Worm (Caenorhabditis elegans) whole organism, young adult: Measurements from ENCODE around the gene T24C4.10.
A peak's percentile ranks its signal among the peaks of the same experiment; 100 is the strongest.

Experiments
- B0336.3 ChIP-seq: fragments of 200-800 bp; sonication (Bioruptor generic); IDR thresholded peaks from 2 replicates; pipeline ENCODE4 v1.3.6; 2022; ENCODE audit warnings: missing genetic modification characterization, missing compliant biosample characterization
- F10E7.11 ChIP-seq: sonication (generic microtip); optimal IDR thresholded peaks from 2 replicates; lab custom pipeline; 2017; ENCODE audit warnings: mild to moderate bottlenecking, missing genetic modification characterization, moderate library complexity, missing compliant biosample characterization
- F37B4.10 ChIP-seq: fragments of 200-800 bp; sonication (Bioruptor generic); IDR thresholded peaks from 2 replicates; pipeline ENCODE4 v1.3.6; 2022; ENCODE audit warnings: missing genetic modification characterization, missing compliant biosample characterization
- F57A8.1 ChIP-seq: fragments of 200-800 bp; sonication (Bioruptor generic); optimal IDR thresholded peaks from 2 replicates; lab custom pipeline; 2018; ENCODE audit warnings: mild to moderate bottlenecking, missing genetic modification characterization, moderate library complexity, missing compliant biosample characterization
- Y53G8AR.9 ChIP-seq: fragments of 200-800 bp; sonication (Bioruptor generic); conservative IDR thresholded peaks from 2 replicates; pipeline ENCODE4 v1.3.6; 2022; ENCODE audit warnings: missing genetic modification reagents, missing genetic modification characterization, missing compliant biosample characterization
- Y56A3A.18 ChIP-seq: fragments of 200-800 bp; sonication (Bioruptor generic); IDR thresholded peaks from 2 replicates; pipeline ENCODE4 v1.3.6; 2022; ENCODE audit warnings: missing genetic modification reagents, missing genetic modification characterization, missing compliant biosample characterization
- aptf-2 ChIP-seq: fragments of 200-800 bp; sonication (Bioruptor generic); conservative IDR thresholded peaks from 2 replicates; pipeline ENCODE4 v1.3.6; 2022; ENCODE audit warnings: missing genetic modification reagents, missing genetic modification characterization, missing compliant biosample characterization
- aptf-3 ChIP-seq: fragments of 200-800 bp; sonication (Bioruptor generic); IDR thresholded peaks from 2 replicates; pipeline ENCODE4 v1.3.6; 2022; ENCODE audit warnings: missing genetic modification characterization, missing compliant biosample characterization
- athp-1 ChIP-seq: sonication (generic microtip); optimal IDR thresholded peaks from 2 replicates; lab custom pipeline; 2017; ENCODE audit warnings: mild to moderate bottlenecking, missing genetic modification characterization, missing compliant biosample characterization
- attf-5 ChIP-seq: fragments of 200-800 bp; sonication (Bioruptor generic); optimal IDR thresholded peaks from 2 replicates; lab custom pipeline; 2018; ENCODE audit warnings: mild to moderate bottlenecking, missing genetic modification characterization, missing compliant biosample characterization
- attf-6 ChIP-seq: fragments of 200-800 bp; sonication (Bioruptor generic); IDR thresholded peaks from 2 replicates; pipeline ENCODE4 v1.3.6; 2022; ENCODE audit warnings: missing genetic modification reagents, missing genetic modification characterization, missing compliant biosample characterization
- cebp-1 ChIP-seq, 2 experiments: fragments of 200-800 bp in 1 of 2; sonication (Bioruptor generic) in 1 of 2; sonication (generic microtip) in 1 of 2; IDR thresholded peaks in 1 of 2; optimal IDR thresholded peaks in 1 of 2; 2 replicates each; pipeline versions ENCODE4 v1.3.6 to Lab custom; 2017 to 2022; ENCODE audit warnings: missing compliant biosample characterization in 2 of 2, missing genetic modification characterization in 2 of 2, mild to moderate bottlenecking in 1 of 2, missing genetic modification reagents in 1 of 2, moderate library complexity in 1 of 2
- cebp-2 ChIP-seq: fragments of 200-800 bp; sonication (Bioruptor generic); IDR thresholded peaks from 2 replicates; pipeline ENCODE4 v1.3.6; 2022; ENCODE audit warnings: missing genetic modification characterization, missing compliant biosample characterization
- ceh-100 ChIP-seq: fragments of 200-800 bp; sonication (Bioruptor generic); IDR thresholded peaks from 2 replicates; pipeline ENCODE4 v1.3.6; 2022; ENCODE audit warnings: missing genetic modification reagents, missing genetic modification characterization, missing compliant biosample characterization
- ceh-58 ChIP-seq: fragments of 200-800 bp; sonication (Bioruptor generic); IDR thresholded peaks from 2 replicates; pipeline ENCODE4 v1.3.6; 2022; ENCODE audit warnings: missing genetic modification characterization, missing compliant biosample characterization
- die-1 ChIP-seq: sonication (generic microtip); optimal IDR thresholded peaks from 2 replicates; lab custom pipeline; 2016; ENCODE audit warnings: missing genotype, mild to moderate bottlenecking, missing genetic modification characterization, missing compliant biosample characterization
- dpl-1 ChIP-seq: fragments of 150-350 bp; optimal IDR thresholded peaks from 2 replicates; lab custom pipeline; 2014; ENCODE audit warnings: missing biosample characterization, missing genetic modification reagents, missing genetic modification characterization
- ekl-4 ChIP-seq: fragments of 200-800 bp; sonication (Bioruptor generic); IDR thresholded peaks from 2 replicates; pipeline ENCODE4 v1.3.6; 2022; ENCODE audit warnings: missing genetic modification reagents, missing genetic modification characterization, missing compliant biosample characterization
- fkh-3 ChIP-seq: sonication (generic microtip); optimal IDR thresholded peaks from 2 replicates; lab custom pipeline; 2016; ENCODE audit warnings: mild to moderate bottlenecking, missing genetic modification characterization, missing compliant biosample characterization
- gei-17 ChIP-seq: fragments of 200-800 bp; sonication (Bioruptor generic); optimal IDR thresholded peaks from 2 replicates; lab custom pipeline; 2018; ENCODE audit warnings: mild to moderate bottlenecking, missing genetic modification characterization, missing compliant biosample characterization
- hsf-1 ChIP-seq: fragments of 200-800 bp; sonication (Bioruptor generic); IDR thresholded peaks from 2 replicates; pipeline ENCODE4 v1.3.6; 2022; ENCODE audit warnings: missing genetic modification reagents, missing genetic modification characterization, missing compliant biosample characterization
- madf-8 ChIP-seq: fragments of 200-800 bp; sonication (Bioruptor generic); conservative IDR thresholded peaks from 2 replicates; pipeline ENCODE4 v1.3.6; 2022; ENCODE audit warnings: missing genetic modification reagents, missing genetic modification characterization, missing compliant biosample characterization
- nfyb-1 ChIP-seq: fragments of 200-800 bp; sonication (Bioruptor generic); IDR thresholded peaks from 2 replicates; pipeline ENCODE4 v1.3.6; 2022; ENCODE audit warnings: missing genetic modification reagents, missing genetic modification characterization, missing compliant biosample characterization
- nhr-27 ChIP-seq: fragments of 200-800 bp; sonication (Bioruptor generic); optimal IDR thresholded peaks from 2 replicates; lab custom pipeline; 2018; ENCODE audit warnings: mild to moderate bottlenecking, missing genetic modification characterization, moderate library complexity, missing compliant biosample characterization
- nhr-80 ChIP-seq: sonication (generic microtip); optimal IDR thresholded peaks from 2 replicates; lab custom pipeline; 2016; ENCODE audit warnings: missing genetic modification characterization, missing compliant biosample characterization
- pbrm-1 ChIP-seq: fragments of 200-800 bp; sonication (Bioruptor generic); IDR thresholded peaks from 2 replicates; pipeline ENCODE4 v1.3.6; 2022; ENCODE audit warnings: missing genetic modification reagents, missing genetic modification characterization, missing compliant biosample characterization
- snpc-1.3 ChIP-seq: sonication (generic microtip); optimal IDR thresholded peaks from 2 replicates; lab custom pipeline; 2017; ENCODE audit warnings: missing genetic modification characterization, mild to moderate bottlenecking, missing compliant biosample characterization, antibody characterized with exemption, moderate library complexity, missing genotype, missing genetic modification reagents; ENCODE audit not compliant: insufficient read depth
- snpc-4 ChIP-seq, 5 experiments: fragments of 150-350 bp in 1 of 5; sonication (generic microtip) in 4 of 5; optimal IDR thresholded peaks; 2 replicates each; lab custom pipeline; 2014 to 2018; ENCODE audit warnings: missing genetic modification characterization in 5 of 5, missing biosample characterization in 3 of 5, antibody characterized with exemption in 2 of 5, mild to moderate bottlenecking in 2 of 5, missing compliant biosample characterization in 2 of 5, missing genotype in 2 of 5, moderate library complexity in 2 of 5, missing genetic modification reagents in 1 of 5
- tbp1 ChIP-seq: fragments of 200-800 bp; sonication (Bioruptor generic); optimal IDR thresholded peaks from 2 replicates; lab custom pipeline; 2018; ENCODE audit warnings: mild to moderate bottlenecking, missing genetic modification characterization, missing compliant biosample characterization
- tlf-1 ChIP-seq: fragments of 200-800 bp; sonication (Bioruptor generic); optimal IDR thresholded peaks from 2 replicates; lab custom pipeline; 2018; ENCODE audit warnings: mild to moderate bottlenecking, missing genetic modification characterization, missing compliant biosample characterization
- unc-62 ChIP-seq: fragments of 150-350 bp; optimal IDR thresholded peaks from 2 replicates; lab custom pipeline; 2014; ENCODE audit warnings: missing biosample characterization, missing genetic modification reagents, missing genetic modification characterization
- ztf-18 ChIP-seq: sonication (generic microtip); optimal IDR thresholded peaks from 2 replicates; lab custom pipeline; 2016; ENCODE audit warnings: missing genotype, mild to moderate bottlenecking, missing genetic modification characterization, missing compliant biosample characterization
- ztf-28 ChIP-seq: fragments of 200-800 bp; sonication (Bioruptor generic); IDR thresholded peaks from 2 replicates; pipeline ENCODE4 v1.3.6; 2022; ENCODE audit warnings: missing genetic modification reagents, missing genetic modification characterization, missing compliant biosample characterization
- ztf-6 ChIP-seq: fragments of 200-800 bp; sonication (Bioruptor generic); IDR thresholded peaks from 2 replicates; pipeline ENCODE4 v1.3.6; 2022; ENCODE audit warnings: missing genetic modification reagents, missing genetic modification characterization, missing compliant biosample characterization

T24C4.10 gene

DNA sequence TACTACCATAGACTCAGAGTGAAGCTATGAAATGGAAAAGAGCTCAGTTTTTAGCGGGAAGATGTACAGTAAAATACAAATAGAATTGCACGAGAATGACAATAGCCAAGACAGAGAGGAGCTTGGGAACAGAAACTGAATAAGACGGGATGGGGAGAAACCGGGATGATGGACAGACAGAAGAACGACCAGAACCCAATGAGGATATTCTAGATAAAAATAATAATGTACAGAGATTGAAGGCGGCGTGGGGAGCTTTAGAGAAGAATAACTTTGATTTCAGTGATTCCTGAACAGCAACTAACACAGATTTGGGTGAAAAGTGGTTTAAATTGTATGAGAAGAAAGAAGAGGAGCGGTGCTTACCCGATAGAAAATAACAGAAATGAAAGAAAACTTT, 9.6 kb downstream of the T24C4.10 start (continued):
- TF ChIP-seq ceh-100 (GFP tag; lab: Robert Waterston, UW), result no peak
- no peak for TF ChIP-seq tlf-1 (GFP tag; lab: Kevin White, UChicago)
- TF ChIP-seq aptf-3 (GFP tag; lab: Robert Waterston, UW), result no peak
- no peak for TF ChIP-seq fkh-3 (tag; lab: Kevin White, UChicago)
- TF ChIP-seq athp-1 (tag; lab: Kevin White, UChicago), result peak; percentile 78
- TF ChIP-seq ztf-18 (tag; lab: Kevin White, UChicago), result no peak
- peak; percentile 15 for TF ChIP-seq tbp1 (GFP tag; lab: Kevin White, UChicago)
- TF ChIP-seq Y56A3A.18 (GFP tag; lab: Robert Waterston, UW), result no peak; the same call in 1 of the 2 replicates
- TF ChIP-seq attf-6 (GFP tag; lab: Robert Waterston, UW), result 0 out of 2 replicates have a peak, but pooled peaks have one; percentile 9
- peak; percentile 29; the same call in 1 of the 2 replicates for TF ChIP-seq pbrm-1 (GFP tag; lab: Robert Waterston, UW)
- TF ChIP-seq gei-17, result no peak
- no peak for TF ChIP-seq snpc-4 (GFP tag; optimal IDR thresholded peaks at IDR 0.05; lab: Kevin White, UChicago)
- TF ChIP-seq snpc-4 (tag; optimal IDR thresholded peaks at IDR 0.05; lab: Kevin White, UChicago), result no peak
- 0 out of 2 replicates have a peak, but pooled peaks have one; percentile 43 for TF ChIP-seq Y53G8AR.9 (GFP tag; lab: Robert Waterston, UW)
- TF ChIP-seq B0336.3 (GFP tag; lab: Robert Waterston, UW), result peak; percentile 70
- TF ChIP-seq cebp-1 (GFP tag; IDR thresholded peaks at IDR 0.05; lab: Robert Waterston, UW), result no peak
- peak; percentile 19 for TF ChIP-seq cebp-1 (tag; optimal IDR thresholded peaks at IDR 0.05; lab: Kevin White, UChicago)
- TF ChIP-seq dpl-1 (GFP tag; lab: Kevin White, UChicago), result no peak
- TF ChIP-seq snpc-1.3, result no peak
- no peak for TF ChIP-seq F57A8.1
- no peak for TF ChIP-seq ztf-6
- 0 out of 2 replicates have a peak, but pooled peaks have one; percentile 15 for TF ChIP-seq ceh-58 (GFP tag; lab: Robert Waterston, UW)
- no peak for TF ChIP-seq F37B4.10 (GFP tag; lab: Robert Waterston, UW)
- TF ChIP-seq attf-5, result no peak

DNA sequence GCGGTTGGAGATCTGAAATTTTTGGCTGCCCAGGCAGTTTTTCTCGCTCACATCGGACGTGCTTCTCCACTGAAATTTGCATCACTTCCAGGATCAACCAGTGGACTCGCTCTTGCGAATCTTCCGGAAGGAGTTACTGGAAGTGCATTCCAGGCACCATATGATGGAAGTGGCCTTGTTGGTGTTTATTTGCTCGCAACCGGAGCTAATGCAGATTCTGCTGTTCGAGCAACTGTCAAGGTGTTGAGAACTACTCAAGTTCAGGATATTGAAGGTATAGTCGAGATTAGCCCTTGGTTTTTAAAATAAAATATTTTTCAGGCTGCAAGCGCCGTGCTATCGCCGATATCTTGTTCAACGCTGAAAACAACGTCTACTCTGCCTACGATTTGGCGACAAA, 10.2 kb downstream of the T24C4.10 start:
- no peak for TF ChIP-seq ztf-28 (GFP tag; lab: Robert Waterston, UW)
- 0 out of 2 replicates have a peak, but pooled peaks have one; percentile 13 for TF ChIP-seq hsf-1 (GFP tag; lab: Robert Waterston, UW)
- 0 out of 2 replicates have a peak, but pooled peaks have one; percentile 49 for TF ChIP-seq attf-6 (GFP tag; lab: Robert Waterston, UW)
- peak; percentile 54; the same call in 1 of the 2 replicates for TF ChIP-seq nfyb-1
- TF ChIP-seq nhr-27 (tag; lab: Kevin White, UChicago), result no peak
- peak; percentile 46; the same call in 1 of the 2 replicates for TF ChIP-seq ekl-4 (GFP tag; lab: Robert Waterston, UW)

DNA sequence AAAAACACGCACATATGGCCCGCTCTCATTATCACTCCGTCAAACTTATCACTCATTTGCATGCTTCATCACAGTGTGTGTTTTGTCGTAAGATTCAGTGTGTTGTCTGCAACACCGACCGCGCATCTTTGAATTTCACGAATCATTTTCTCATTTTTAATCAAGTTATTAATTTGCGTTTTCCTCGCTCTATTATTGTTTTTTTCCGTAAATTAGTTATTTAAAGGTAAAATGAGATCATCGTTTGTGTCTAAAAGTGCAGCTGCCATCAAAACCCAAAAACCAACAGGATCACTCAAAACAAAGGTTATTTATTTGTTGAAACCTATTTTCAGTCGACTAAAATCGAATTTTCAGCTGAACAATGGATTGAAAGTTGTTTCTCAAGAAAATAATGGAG, 11.4 kb downstream of the T24C4.10 start, which contains the start of the genes T24C4.5 and ucr-2.3:
Gene T24C4.5 (minus strand): TSS at position 101 of the 400 bp plus-strand sequence.
Gene ucr-2.3 (plus strand): TSS at position 227 of the 400 bp plus-strand sequence.
- no peak for TF ChIP-seq nhr-27 (tag; lab: Kevin White, UChicago)
- no peak for TF ChIP-seq cebp-2 (GFP tag; lab: Robert Waterston, UW)
- TF ChIP-seq Y56A3A.18 (GFP tag; lab: Robert Waterston, UW), result no peak
- TF ChIP-seq athp-1 (tag; lab: Kevin White, UChicago), result no peak
- no peak for TF ChIP-seq madf-8 (GFP tag; lab: Robert Waterston, UW)
- TF ChIP-seq aptf-2 (GFP tag; lab: Robert Waterston, UW), result no peak
- no peak for TF ChIP-seq Y53G8AR.9 (GFP tag; lab: Robert Waterston, UW)

DNA sequence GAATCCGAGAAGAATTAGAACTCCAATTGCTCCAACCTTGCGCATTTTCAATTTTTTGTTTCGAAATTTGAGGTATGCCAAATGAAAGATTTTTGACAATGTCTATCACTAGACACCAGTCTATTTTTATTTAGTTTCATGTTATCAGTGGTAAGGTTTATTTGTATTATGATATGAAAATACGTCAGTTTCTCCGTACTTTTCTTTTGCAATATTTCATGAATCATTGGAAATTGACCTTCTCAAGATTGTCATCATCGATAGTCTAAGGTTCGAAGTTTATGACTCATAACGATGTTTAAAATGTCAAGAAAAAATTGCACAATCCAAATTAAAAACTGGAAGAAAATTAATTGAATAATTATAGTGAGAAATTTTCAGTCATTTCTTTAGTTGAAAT, 17.6 kb downstream of the T24C4.10 start, which contains the start of gene clc-19:
Gene clc-19 (minus strand): TSS at position 135 of the 400 bp plus-strand sequence.
- TF ChIP-seq unc-62 (GFP tag; lab: Kevin White, UChicago), result peak; percentile 26
- no peak for TF ChIP-seq F10E7.11 (tag; lab: Kevin White, UChicago)
- peak; percentile 33 for TF ChIP-seq nhr-80 (tag; lab: Kevin White, UChicago)
- TF ChIP-seq die-1, result no peak
- TF ChIP-seq, all 124 proteins: peak for 2
